Fruit fly (Drosophila melanogaster) whole organism: ENCODE measurements around the gene TfIIEalpha.
A peak's percentile ranks its signal among the peaks of the same experiment; 100 is the strongest.

Source experiments
- CG8478 ChIP-seq: fragments of >200 bp; optimal IDR thresholded peaks from 2 replicates; lab custom pipeline; 2018; ENCODE audit warnings: inconsistent platforms
- Dll ChIP-seq: fragments of >200 bp; optimal IDR thresholded peaks from 2 replicates; lab custom pipeline; 2017
- EcR ChIP-seq, 2 experiments: fragments of >200 bp; optimal IDR thresholded peaks; 2 replicates each; lab custom pipeline; 2017; ENCODE audit warnings: missing biosample characterization in 2 of 2, missing genetic modification characterization in 2 of 2, missing genetic modification reagents in 2 of 2
- pan ChIP-seq: fragments of >200 bp; optimal IDR thresholded peaks from 2 replicates; lab custom pipeline; 2017
- psq ChIP-seq: fragments of >200 bp; optimal IDR thresholded peaks from 2 replicates; lab custom pipeline; 2017
- usp ChIP-seq: fragments of >200 bp; optimal IDR thresholded peaks from 2 replicates; lab custom pipeline; 2017; ENCODE audit warnings: missing biosample characterization, missing genetic modification characterization, mixed read lengths

TfIIEalpha gene

DNA sequence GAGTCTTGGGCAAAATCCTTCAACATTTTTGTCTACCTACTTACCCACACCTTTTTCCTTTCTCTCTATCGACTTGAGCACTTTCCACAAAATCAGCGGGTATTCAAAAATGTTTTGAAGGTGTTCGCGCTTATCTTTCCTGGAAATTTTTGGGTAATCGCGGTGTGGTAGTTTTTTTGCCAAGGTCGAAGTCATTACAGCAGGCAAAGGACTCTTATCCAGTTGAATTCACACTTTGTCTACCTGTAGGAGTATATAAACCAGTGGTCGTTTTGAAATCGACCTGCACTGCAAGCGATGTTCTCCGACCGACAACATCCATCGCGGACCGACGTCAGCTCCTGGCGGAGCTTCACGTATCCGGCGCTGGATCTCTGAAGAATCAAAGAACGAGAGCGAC is 11.0 kb downstream of the TfIIEalpha start:
- TF ChIP-seq usp (GFP tag; lab: Kevin White, UChicago) (no peak), Dll (lab: Kevin White, UChicago) (no peak), pan (lab: Kevin White, UChicago) (no peak), psq (no peak), EcR (GFP tag; optimal IDR thresholded peaks at IDR 0.05; lab: Kevin White, UChicago) (no peak), CG8478 (no peak)

DNA sequence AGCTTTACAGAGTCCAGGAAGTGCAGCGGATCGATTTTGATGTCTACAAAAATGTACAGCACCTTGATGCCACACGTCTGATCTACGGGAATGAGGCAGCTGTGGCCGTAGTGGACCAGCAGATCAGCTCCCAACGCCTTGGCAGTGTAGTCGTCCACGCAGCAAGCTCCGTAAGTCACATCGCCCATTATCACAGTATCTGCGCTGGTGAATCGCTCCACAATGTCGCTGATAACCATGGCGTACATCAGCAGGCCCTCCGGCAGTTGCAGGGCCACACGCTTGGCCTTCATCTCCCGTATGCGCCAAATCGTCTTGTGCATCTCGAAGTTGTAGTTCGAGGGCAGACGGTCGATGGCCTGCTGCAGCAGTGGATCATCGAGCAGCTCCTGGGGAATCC is 13.2 kb downstream of the TfIIEalpha start:
- no peak for TF ChIP-seq EcR (GFP tag; optimal IDR thresholded peaks at IDR 0.05; lab: Kevin White, UChicago)
- no peak for TF ChIP-seq usp (GFP tag; lab: Kevin White, UChicago)
- TF ChIP-seq pan (lab: Kevin White, UChicago), result no peak
- TF ChIP-seq psq, result no peak
- no peak for TF ChIP-seq Dll (lab: Kevin White, UChicago)
- no peak for TF ChIP-seq CG8478

- TF ChIP-seq Dll (lab: Kevin White, UChicago) (no peak), EcR (GFP tag; optimal IDR thresholded peaks at IDR 0.05; lab: Kevin White, UChicago) (no peak), CG8478 (no peak), psq (no peak), usp (GFP tag; lab: Kevin White, UChicago) (no peak), pan (lab: Kevin White, UChicago) (no peak)
These were observed 14.0 kb downstream of the TfIIEalpha start for dm6 chr3L:11695827-11696226.

DNA sequence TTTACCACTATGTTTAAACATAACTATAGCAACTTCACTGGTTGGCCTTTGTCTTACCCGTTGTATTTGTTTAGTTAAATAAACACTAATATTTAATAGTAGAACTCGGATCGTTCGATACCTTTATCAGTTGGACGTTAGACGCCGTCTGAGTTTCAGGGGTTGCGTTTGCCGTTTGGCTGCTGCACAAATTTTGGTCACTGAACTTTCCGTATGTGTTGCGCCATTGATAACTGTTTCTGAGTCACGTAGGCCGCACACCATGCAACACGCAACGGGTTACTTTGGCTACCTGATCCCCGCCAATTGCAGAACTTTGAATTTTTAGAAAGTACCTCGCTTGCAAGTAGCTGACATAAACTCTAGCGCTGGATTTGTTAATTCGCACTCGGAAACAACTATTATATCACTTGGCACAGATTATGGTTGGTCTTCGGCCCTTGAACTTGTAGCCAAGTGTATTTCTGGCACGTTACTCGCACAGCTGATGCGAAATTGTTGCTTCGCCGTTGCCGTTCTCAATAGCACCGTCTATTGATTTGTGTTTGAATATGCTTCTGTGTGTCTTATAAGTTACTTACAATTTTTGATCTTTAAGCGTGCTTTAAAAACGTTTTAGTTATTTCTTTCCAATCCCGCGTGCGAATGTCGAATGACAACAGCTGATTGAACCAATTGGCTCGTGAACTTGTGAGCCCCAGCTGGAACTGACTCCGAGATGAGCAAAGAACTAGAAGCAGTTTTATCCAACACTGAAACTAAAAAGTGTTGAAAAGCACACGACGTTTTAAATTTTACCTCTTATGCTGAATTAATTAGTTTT is 14.7 kb downstream of the TfIIEalpha start, which contains the start of gene Dph1:
Dph1 (minus strand) TSS at position 670 of the 823 bp plus-strand sequence.
- TF ChIP-seq Dll (lab: Kevin White, UChicago), result no peak
- no peak for TF ChIP-seq usp (GFP tag; lab: Kevin White, UChicago)
- no peak for TF ChIP-seq psq
- TF ChIP-seq CG8478, result no peak
- no peak for TF ChIP-seq pan (lab: Kevin White, UChicago)
- peak in 1 of 2 experiments; percentile 56 for TF ChIP-seq EcR (GFP tag; optimal IDR thresholded peaks at IDR 0.05; lab: Kevin White, UChicago)

DNA sequence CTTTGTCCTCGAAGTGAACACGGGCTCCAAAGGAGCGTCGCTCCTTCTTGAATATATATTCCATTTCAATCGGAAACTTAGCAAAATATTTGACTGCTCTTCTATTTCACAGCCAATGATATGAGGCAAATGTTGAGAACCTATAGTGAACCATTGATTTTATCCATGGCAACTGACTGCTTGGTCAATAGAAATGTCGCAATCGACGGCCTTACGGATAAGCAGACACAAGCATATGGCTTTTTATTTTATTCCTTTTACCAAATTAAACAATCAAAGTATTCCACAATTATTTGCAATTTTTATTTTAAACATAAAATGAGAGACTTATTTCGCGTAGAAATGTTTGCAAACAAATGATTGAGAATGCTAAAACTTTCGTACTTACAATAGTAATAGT is 17.3 kb downstream of the TfIIEalpha start, which contains the start of gene Dnai2:
Dnai2 (minus strand) TSS at position 101 of the 400 bp plus-strand sequence.
- TF ChIP-seq usp (GFP tag; lab: Kevin White, UChicago), result no peak
- no peak for TF ChIP-seq CG8478
- TF ChIP-seq psq, result no peak
- TF ChIP-seq Dll (lab: Kevin White, UChicago), result no peak
- no peak for TF ChIP-seq EcR (GFP tag; optimal IDR thresholded peaks at IDR 0.05; lab: Kevin White, UChicago)
- TF ChIP-seq pan (lab: Kevin White, UChicago), result no peak

DNA sequence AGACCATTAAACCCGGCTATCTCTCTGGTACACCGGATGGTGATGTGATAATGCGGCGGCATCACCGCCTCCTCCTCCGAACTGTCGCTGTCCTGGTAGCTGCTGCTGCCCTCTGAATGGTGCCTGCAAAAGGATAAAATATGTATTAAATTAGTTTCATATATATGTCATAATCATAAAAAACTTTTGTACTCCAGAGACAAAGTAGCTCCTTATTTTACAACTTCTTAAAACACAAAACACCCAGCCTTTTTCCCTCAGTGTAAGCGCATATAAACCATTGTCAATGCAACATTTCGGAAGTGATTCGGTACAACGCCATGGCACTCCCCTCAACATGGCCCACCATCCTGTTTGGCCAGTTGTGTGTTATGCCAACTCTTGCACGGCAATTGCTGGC is 19.8 kb downstream of the TfIIEalpha start:
- TF ChIP-seq CG8478, result no peak
- TF ChIP-seq pan (lab: Kevin White, UChicago), result no peak
- TF ChIP-seq Dll (lab: Kevin White, UChicago), result no peak
- TF ChIP-seq psq, result no peak

DNA sequence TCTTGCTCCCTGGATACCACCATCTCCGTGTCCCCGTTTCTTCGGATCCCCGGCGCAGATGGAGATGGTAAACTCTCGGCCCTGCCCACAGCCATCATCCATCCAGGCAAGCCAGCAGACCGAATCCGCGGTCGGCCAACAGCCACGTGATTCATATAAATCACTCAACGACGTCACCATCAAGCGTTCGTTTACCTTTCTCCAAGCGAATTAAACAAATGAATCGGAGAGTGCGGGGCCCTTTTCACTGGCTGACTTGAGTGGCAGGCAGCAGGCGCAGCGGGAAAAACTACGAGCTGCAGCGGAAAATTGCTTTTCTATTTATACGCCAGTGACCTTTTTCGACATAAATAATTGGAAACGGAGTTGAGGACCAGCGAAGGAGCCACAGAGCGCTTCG is 21.7 kb downstream of the TfIIEalpha start:
- TF ChIP-seq Dll (lab: Kevin White, UChicago), result no peak
- peak in 1 of 2 experiments; percentile 77 for TF ChIP-seq EcR (GFP tag; optimal IDR thresholded peaks at IDR 0.05; lab: Kevin White, UChicago)
- no peak for TF ChIP-seq CG8478
- TF ChIP-seq usp (GFP tag; lab: Kevin White, UChicago), result no peak

- TF ChIP-seq Dll (lab: Kevin White, UChicago), result no peak
- TF ChIP-seq pan (lab: Kevin White, UChicago), result no peak
- no peak for TF ChIP-seq CG8478
- TF ChIP-seq usp (GFP tag; lab: Kevin White, UChicago), result no peak
- no peak for TF ChIP-seq psq
These were observed 23.2 kb downstream of the TfIIEalpha start for dm6 chr3L:11704902-11705546.

- TF ChIP-seq CG8478, result no peak
- no peak for TF ChIP-seq usp (GFP tag; lab: Kevin White, UChicago)
- no peak for TF ChIP-seq EcR (GFP tag; optimal IDR thresholded peaks at IDR 0.05; lab: Kevin White, UChicago)
- TF ChIP-seq pan (lab: Kevin White, UChicago), result no peak
- TF ChIP-seq Dll (lab: Kevin White, UChicago), result peak; percentile 97
These were observed 26.3 kb downstream of the TfIIEalpha start, which contains the start of gene CG11658 for dm6 chr3L:11707978-11708632. TSS of gene CG11658 (minus strand) at chr3L:11708553.

DNA sequence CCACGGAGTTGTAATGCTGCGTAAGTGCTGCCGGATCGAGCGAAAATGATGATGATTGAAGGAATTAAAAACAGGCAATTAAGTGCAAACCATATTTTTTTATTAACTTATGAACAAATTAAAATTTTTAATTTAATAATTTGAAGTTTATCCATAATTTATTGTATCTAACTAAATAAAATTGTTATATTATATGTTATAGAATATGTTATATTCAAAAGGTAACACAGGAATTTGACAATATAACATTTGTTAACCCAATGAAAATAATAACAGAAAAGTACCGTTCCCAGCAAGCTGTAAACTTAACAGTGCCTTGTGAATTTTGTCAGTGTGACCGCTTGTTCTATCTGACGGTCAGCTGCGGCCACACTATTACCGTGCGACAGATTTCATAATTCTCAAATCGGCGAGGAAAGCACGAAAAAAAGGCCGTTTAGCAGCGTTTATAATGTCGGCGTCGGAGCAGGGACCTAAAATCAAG is 26.8 kb downstream of the TfIIEalpha start, which contains the start of the genes Ccdc56 and mtTFB1:
Ccdc56 (plus strand) TSS at position 347 of the 484 bp plus-strand sequence.
mtTFB1 (plus strand) TSS at position 347 of the 484 bp plus-strand sequence.
- TF ChIP-seq usp (GFP tag; lab: Kevin White, UChicago) (no peak), EcR (GFP tag; optimal IDR thresholded peaks at IDR 0.05; lab: Kevin White, UChicago) (no peak), CG8478 (no peak), Dll (lab: Kevin White, UChicago) (no peak), pan (lab: Kevin White, UChicago) (no peak), psq (no peak)

dm6 chr3L:11711059-11711628 is 29.3 kb downstream of the TfIIEalpha start, which contains the start of gene crim:
TSS of gene crim (minus strand) at chr3L:11711386.
- no peak for TF ChIP-seq CG8478
- TF ChIP-seq pan (lab: Kevin White, UChicago), result no peak
- no peak for TF ChIP-seq EcR (GFP tag; optimal IDR thresholded peaks at IDR 0.05; lab: Kevin White, UChicago)
- no peak for TF ChIP-seq usp (GFP tag; lab: Kevin White, UChicago)
- no peak for TF ChIP-seq Dll (lab: Kevin White, UChicago)
- TF ChIP-seq psq, result no peak
